Worm (Caenorhabditis elegans): ENCODE measurements around the gene nos-2.

Gene nos-2

DNA sequence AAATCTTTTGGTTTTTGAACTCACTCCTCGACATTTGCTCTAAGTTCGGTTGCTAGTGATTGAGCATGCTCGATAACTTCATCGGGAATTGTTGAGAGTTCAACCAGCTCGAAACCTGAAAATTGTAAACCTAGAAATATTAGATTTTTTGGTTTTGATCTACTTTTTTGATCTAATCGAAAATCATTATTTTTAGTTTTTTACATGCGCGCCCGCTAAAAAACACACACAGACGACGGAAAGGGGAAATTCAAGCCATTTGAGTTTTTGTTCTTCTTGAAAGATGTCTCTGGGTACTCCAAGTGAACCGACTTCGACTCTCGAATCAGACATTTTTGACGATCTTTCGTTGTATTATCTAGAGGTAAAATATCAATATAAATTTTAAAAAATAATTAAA, at the start of gene nos-2:
Gene nos-2, plus strand, starts transcription at position 228 of the 400 bp plus-strand sequence.
- TF ChIP-seq snpc-4 (tag; optimal IDR thresholded peaks at IDR 0.05) (no peak), cnd-1 (tag; optimal IDR thresholded peaks at IDR 0.05) (no peak), nhr-2 (tag; optimal IDR thresholded peaks at IDR 0.05) (no peak), ceh-39 (tag; optimal IDR thresholded peaks at IDR 0.05) (no peak), ceh-43 (GFP tag; optimal IDR thresholded peaks at IDR 0.05) (no peak), sem-2 (GFP tag; optimal IDR thresholded peaks at IDR 0.05) (no peak), lin-32 (GFP tag; optimal IDR thresholded peaks at IDR 0.05) (no peak), mab-5 (tag; optimal IDR thresholded peaks at IDR 0.05) (no peak), nhr-76 (tag; optimal IDR thresholded peaks at IDR 0.05) (no peak), bed-3 (GFP tag; optimal IDR thresholded peaks at IDR 0.05) (no peak), unc-62 (GFP tag; optimal IDR thresholded peaks at IDR 0.05) (no peak), blmp-1 (tag; optimal IDR thresholded peaks at IDR 0.05) (no peak)

- TF ChIP-seq unc-39 (tag; optimal IDR thresholded peaks at IDR 0.05) (no peak), sem-2 (GFP tag; optimal IDR thresholded peaks at IDR 0.05) (no peak), lin-13 (tag; optimal IDR thresholded peaks at IDR 0.05) (peak; percentile 22), lsy-2 (tag; optimal IDR thresholded peaks at IDR 0.05) (peak; percentile 50), unc-120 (tag; optimal IDR thresholded peaks at IDR 0.05; ENCODE audit: poor library complexity, severe bottlenecking) (no peak), pha-4 (tag; optimal IDR thresholded peaks at IDR 0.05) (peak; percentile 19), zip-8 (tag; optimal IDR thresholded peaks at IDR 0.05) (peak; percentile 70), mep-1 (tag; optimal IDR thresholded peaks at IDR 0.05) (peak; percentile 47), sptf-1 (tag; optimal IDR thresholded peaks at IDR 0.05) (peak; percentile 33), elt-1 (tag; optimal IDR thresholded peaks at IDR 0.05; ENCODE audit: borderline replicate concordance, insufficient read depth) (no peak), hlh-1 (tag; optimal IDR thresholded peaks at IDR 0.05) (no peak), nhr-12 (tag; optimal IDR thresholded peaks at IDR 0.05) (no peak), ces-1 (GFP tag; optimal IDR thresholded peaks at IDR 0.05) (peak; percentile 60), lin-32 (GFP tag; optimal IDR thresholded peaks at IDR 0.05) (no peak), unc-62 (GFP tag; optimal IDR thresholded peaks at IDR 0.05) (peak; percentile 38)
Measured at ce11 chrII:7022370-7023001, 42.9 kb upstream of the nos-2 start, which contains the start of the genes lst-6 and lst-5. Gene lst-6 (minus strand): TSS chrII:7022509. Gene lst-5 (plus strand): TSS chrII:7022913.

DNA sequence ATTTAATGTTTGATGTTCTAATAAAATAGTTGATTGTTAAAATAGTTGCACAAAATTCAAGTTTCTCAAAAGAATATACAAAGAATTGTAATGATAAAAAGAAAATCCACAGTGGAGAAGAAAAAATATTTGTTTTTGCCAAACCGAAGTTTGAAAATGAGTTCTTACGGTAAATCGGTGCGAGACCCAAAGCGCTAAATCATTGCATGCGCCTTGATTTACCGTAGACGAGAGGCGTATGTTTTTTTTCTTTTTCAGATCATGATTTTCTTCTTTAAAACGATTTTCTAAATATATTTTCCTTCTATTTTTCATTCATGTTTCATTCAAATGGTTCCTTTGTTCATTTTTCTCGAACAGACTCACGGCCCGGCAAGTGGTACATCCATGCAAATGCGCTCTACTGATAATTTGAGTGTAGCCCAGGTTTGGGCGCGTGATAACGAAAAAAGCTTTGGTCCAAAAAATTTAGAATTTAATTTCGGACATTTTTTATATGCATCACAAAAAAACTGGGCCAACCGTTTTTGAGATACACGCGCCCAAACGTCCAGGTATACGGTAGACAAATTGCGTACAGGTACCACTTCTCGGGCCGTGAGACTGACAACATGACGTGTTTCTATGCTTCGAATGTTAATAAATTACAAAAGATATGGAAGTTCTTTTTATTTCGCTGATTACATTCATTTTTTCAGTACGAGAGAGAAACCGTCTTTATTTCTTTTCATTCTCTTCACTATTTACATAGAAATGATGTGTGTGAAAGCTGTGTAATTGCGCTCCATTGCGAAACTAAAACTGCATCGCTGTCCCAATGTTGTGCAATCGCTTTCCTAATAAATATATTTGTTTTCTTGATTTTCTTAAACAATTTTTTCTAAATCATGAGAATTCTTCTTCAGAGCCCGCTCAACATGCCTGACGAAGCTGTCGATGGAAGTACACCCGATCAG, 40.2 kb upstream of the nos-2 start, which contains the start of gene znf-598:
Gene znf-598, plus strand, starts transcription at position 906 of the 956 bp plus-strand sequence.
- TF ChIP-seq mep-1 (tag; optimal IDR thresholded peaks at IDR 0.05) (peak; percentile 29), sptf-1 (tag; optimal IDR thresholded peaks at IDR 0.05) (peak; percentile 1), zip-8 (tag; optimal IDR thresholded peaks at IDR 0.05) (no peak), lsy-2 (tag; optimal IDR thresholded peaks at IDR 0.05) (peak; percentile 21), pha-4 (tag; optimal IDR thresholded peaks at IDR 0.05) (peak; percentile 65)

ce11 chrII:7029524-7029923, 35.9 kb upstream of the nos-2 start:
- TF ChIP-seq ham-2 (GFP tag; optimal IDR thresholded peaks at IDR 0.05) (no peak), ceh-43 (GFP tag; optimal IDR thresholded peaks at IDR 0.05) (no peak), bed-3 (GFP tag; optimal IDR thresholded peaks at IDR 0.05) (no peak), unc-120 (tag; optimal IDR thresholded peaks at IDR 0.05; ENCODE audit: poor library complexity, severe bottlenecking) (no peak), nhr-237 (tag; optimal IDR thresholded peaks at IDR 0.05) (no peak), ceh-83 (GFP tag; optimal IDR thresholded peaks at IDR 0.05) (no peak)

- no peak for TF ChIP-seq lin-13 (tag; optimal IDR thresholded peaks at IDR 0.05)
- no peak for TF ChIP-seq drap-1 (GFP tag; optimal IDR thresholded peaks at IDR 0.05)
- no peak for TF ChIP-seq elt-3 (tag; optimal IDR thresholded peaks at IDR 0.05)
Measured at ce11 chrII:7031137-7031697, 34.2 kb upstream of the nos-2 start.

Data from whole organism, mixed stage, embryonic.